Worm (Caenorhabditis elegans) whole organism, L4 larva: ENCODE data around the gene F13A7.14.
"Not testable (repeated sequence)": the region's sequence is repeated elsewhere in the genome, so short reads cannot be mapped to it uniquely, and the experiment has no call there.

ENCODE experiments used
- D1046.2 ChIP-seq: fragments of 200-800 bp; sonication (Bioruptor generic); IDR thresholded peaks from 2 replicates; pipeline ENCODE4 v1.3.6; 2022; ENCODE audit warnings: missing genetic modification characterization, missing compliant biosample characterization
- F26F4.8 ChIP-seq: fragments of 200-800 bp; sonication (Bioruptor generic); conservative IDR thresholded peaks from 2 replicates; pipeline ENCODE4 v1.3.6; 2022; ENCODE audit warnings: missing genetic modification characterization, missing compliant biosample characterization
- ZK337.2 ChIP-seq: fragments of 200-800 bp; sonication (Bioruptor generic); IDR thresholded peaks from 2 replicates; pipeline ENCODE4 v1.3.6; 2022; ENCODE audit warnings: missing genetic modification reagents, missing genetic modification characterization, missing compliant biosample characterization
- aha-1 ChIP-seq: fragments of 150-350 bp; peaks from one replicate; lab custom pipeline; 2014; ENCODE audit warnings: missing biosample characterization, missing genetic modification characterization
- aly-2 ChIP-seq: sonication (generic microtip); optimal IDR thresholded peaks from 2 replicates; lab custom pipeline; 2018; ENCODE audit warnings: missing biosample characterization, missing genetic modification characterization
- arid-1 ChIP-seq: fragments of 200-800 bp; sonication (Bioruptor generic); conservative IDR thresholded peaks from 2 replicates; pipeline ENCODE4 v1.3.6; 2022; ENCODE audit warnings: missing genetic modification reagents, missing genetic modification characterization, missing compliant biosample characterization
- ceh-32 ChIP-seq: sonication (generic microtip); optimal IDR thresholded peaks from 2 replicates; lab custom pipeline; 2016; ENCODE audit warnings: mild to moderate bottlenecking, missing genetic modification characterization, missing compliant biosample characterization; ENCODE audit not compliant: poor library complexity
- ceh-62 ChIP-seq: sonication (generic microtip); optimal IDR thresholded peaks from 2 replicates; lab custom pipeline; 2017; ENCODE audit warnings: missing biosample characterization, missing genetic modification characterization
- daf-19 ChIP-seq: fragments of 200-800 bp; sonication (Bioruptor generic); conservative IDR thresholded peaks from 2 replicates; pipeline ENCODE4 v1.3.6; 2022; ENCODE audit warnings: missing genetic modification characterization, missing compliant biosample characterization
- dmd-6 ChIP-seq: fragments of 200-800 bp; sonication (Bioruptor generic); IDR thresholded peaks from 2 replicates; pipeline ENCODE4 v1.3.6; 2022; ENCODE audit warnings: missing genetic modification reagents, missing genetic modification characterization, missing compliant biosample characterization
- egl-43 ChIP-seq: fragments of 200-800 bp; sonication (Bioruptor generic); IDR thresholded peaks from 2 replicates; pipeline ENCODE4 v1.3.6; 2022; ENCODE audit warnings: missing genetic modification reagents, missing genetic modification characterization, missing compliant biosample characterization
- fos-1 ChIP-seq: fragments of 150-350 bp; optimal IDR thresholded peaks from 2 replicates; lab custom pipeline; 2014; ENCODE audit warnings: missing biosample characterization, missing genetic modification characterization
- hlh-11 ChIP-seq: fragments of 200-800 bp; sonication (Bioruptor generic); optimal IDR thresholded peaks from 2 replicates; lab custom pipeline; 2018; ENCODE audit warnings: mild to moderate bottlenecking, missing genetic modification characterization, missing compliant biosample characterization
- hmg-1.1 ChIP-seq: fragments of 200-800 bp; sonication (Bioruptor generic); IDR thresholded peaks from 2 replicates; pipeline ENCODE4 v1.3.6; 2022; ENCODE audit warnings: missing genetic modification reagents, missing genetic modification characterization, missing compliant biosample characterization
- lin-38 ChIP-seq: fragments of 200-800 bp; sonication (Bioruptor generic); IDR thresholded peaks from 2 replicates; pipeline ENCODE4 v1.3.6; 2022; ENCODE audit warnings: missing genetic modification reagents, missing genetic modification characterization, missing compliant biosample characterization
- lin-39 ChIP-seq: fragments of 150-350 bp; optimal IDR thresholded peaks from 2 replicates; lab custom pipeline; 2014; ENCODE audit warnings: missing biosample characterization, missing genetic modification reagents, missing genetic modification characterization
- lsy-2 ChIP-seq, 2 experiments: fragments of 150-350 bp in 1 of 2; sonication (generic microtip) in 1 of 2; optimal IDR thresholded peaks; 2 replicates each; lab custom pipeline; 2014 to 2017; ENCODE audit warnings: missing biosample characterization in 2 of 2, missing genetic modification characterization in 2 of 2
- mep-1 ChIP-seq: fragments of 150-350 bp; sonication (generic microtip); optimal IDR thresholded peaks from 3 replicates; lab custom pipeline; 2014; ENCODE audit warnings: missing biosample characterization, missing genetic modification characterization
- mxl-3 ChIP-seq: fragments of 200-800 bp; sonication (Bioruptor generic); optimal IDR thresholded peaks from 2 replicates; lab custom pipeline; 2018; ENCODE audit warnings: mild to moderate bottlenecking, missing genetic modification characterization, missing compliant biosample characterization
- nhr-102 ChIP-seq: sonication (generic microtip); optimal IDR thresholded peaks from 2 replicates; lab custom pipeline; 2016; ENCODE audit warnings: mild to moderate bottlenecking, missing genetic modification characterization, moderate library complexity, missing compliant biosample characterization
- nhr-28 ChIP-seq: fragments of 150-350 bp; optimal IDR thresholded peaks from 2 replicates; lab custom pipeline; 2014; ENCODE audit warnings: missing biosample characterization, missing genetic modification characterization
- nhr-6 ChIP-seq: fragments of 150-350 bp; optimal IDR thresholded peaks from 2 replicates; lab custom pipeline; 2014; ENCODE audit warnings: missing biosample characterization, missing genetic modification characterization
- nhr-77 ChIP-seq: fragments of 150-350 bp; optimal IDR thresholded peaks from 2 replicates; lab custom pipeline; 2014; ENCODE audit warnings: missing biosample characterization, missing genetic modification characterization
- pqm-1 ChIP-seq: sonication (generic microtip); optimal IDR thresholded peaks from 2 replicates; lab custom pipeline; 2017; ENCODE audit warnings: missing biosample characterization, missing genetic modification characterization
- skn-1 ChIP-seq: fragments of 150-350 bp; optimal IDR thresholded peaks from 2 replicates; lab custom pipeline; 2014; ENCODE audit warnings: missing biosample characterization, missing genetic modification characterization
- snpc-1.2 ChIP-seq: fragments of 200-800 bp; sonication (Bioruptor generic); IDR thresholded peaks from 2 replicates; pipeline ENCODE4 v1.3.6; 2022; ENCODE audit warnings: missing genetic modification reagents, missing genetic modification characterization, missing compliant biosample characterization
- spr-1 ChIP-seq: sonication (generic microtip); optimal IDR thresholded peaks from 2 replicates; lab custom pipeline; 2016; ENCODE audit warnings: mild to moderate bottlenecking, missing genetic modification characterization, missing compliant biosample characterization
- spr-3 ChIP-seq: fragments of 200-800 bp; sonication (Bioruptor generic); optimal IDR thresholded peaks from 2 replicates; lab custom pipeline; 2018; ENCODE audit warnings: mild to moderate bottlenecking, missing genetic modification characterization, missing compliant biosample characterization
- unc-62 ChIP-seq, 3 experiments: fragments of 150-350 bp in 1 of 3; sonication (generic microtip); optimal IDR thresholded peaks in 2 of 3; peaks in 1 of 3; 1 replicate in 1 of 3; 2 replicates in 2 of 3; lab custom pipeline; 2014 to 2017; ENCODE audit warnings: missing biosample characterization in 3 of 3, missing genetic modification characterization in 3 of 3, missing genetic modification reagents in 3 of 3, missing genotype in 1 of 3
- zag-1 ChIP-seq: fragments of 150-350 bp; optimal IDR thresholded peaks from 2 replicates; lab custom pipeline; 2014; ENCODE audit warnings: missing biosample characterization, missing genetic modification characterization
- zfp-2 ChIP-seq: sonication (generic microtip); optimal IDR thresholded peaks from 2 replicates; lab custom pipeline; 2016; ENCODE audit warnings: mild to moderate bottlenecking, missing genetic modification characterization, missing compliant biosample characterization
- ztf-11 ChIP-seq: fragments of 150-350 bp; optimal IDR thresholded peaks from 2 replicates; lab custom pipeline; 2014; ENCODE audit warnings: missing biosample characterization, missing genetic modification characterization

F13A7.14 gene

ce11 chrV:16382949-16383348 lies 18.7 kb upstream of the F13A7.14 start:
- peak; percentile 94 for TF ChIP-seq aha-1 (tag; lab: Kevin White, UChicago)
- TF ChIP-seq egl-43 (GFP tag; lab: Robert Waterston, UW): no peak
- TF ChIP-seq lsy-2 (tag; optimal IDR thresholded peaks at IDR 0.05; lab: Kevin White, UChicago): no peak
- TF ChIP-seq, all 104 proteins: peak for 1

- TF ChIP-seq nhr-28, mep-1, aly-2 (tag; lab: Kevin White, UChicago): not testable (repeated sequence)
These were observed 18.0 kb upstream of the F13A7.14 start, which contains the start of gene F13A7.7 for ce11 chrV:16383729-16384128. Gene F13A7.7, minus strand, starts transcription at chrV:16383829.

ce11 chrV:16388268-16388667 lies 13.4 kb upstream of the F13A7.14 start, which contains the start of gene sri-65:
Gene sri-65, minus strand, starts transcription at chrV:16388368.
- TF ChIP-seq unc-62 (GFP tag; optimal IDR thresholded peaks at IDR 0.05 in 1 of 2; lab: Kevin White, UChicago) (peak in 1 of 2 experiments; percentile 62), unc-62 (tag; optimal IDR thresholded peaks at IDR 0.05; lab: Kevin White, UChicago) (no peak), lin-38 (GFP tag; lab: Robert Waterston, UW) (no peak), ZK337.2 (no peak), mep-1 (tag; lab: Kevin White, UChicago) (no peak)

- peak; percentile 88 for TF ChIP-seq nhr-28 (tag; lab: Kevin White, UChicago)
- TF ChIP-seq hlh-11 (tag; lab: Kevin White, UChicago): peak; percentile 45
- peak; percentile 67 for TF ChIP-seq mxl-3 (GFP tag; lab: Kevin White, UChicago)
- peak; percentile 11 for TF ChIP-seq nhr-77 (tag; lab: Kevin White, UChicago)
- TF ChIP-seq snpc-1.2 (GFP tag; lab: Robert Waterston, UW): no peak
- TF ChIP-seq ztf-11 (tag; lab: Kevin White, UChicago): no peak
- TF ChIP-seq dmd-6 (GFP tag; lab: Robert Waterston, UW): peak; percentile 86
- TF ChIP-seq skn-1: no peak
- peak; percentile 31 for TF ChIP-seq pqm-1 (tag; lab: Kevin White, UChicago)
- TF ChIP-seq daf-19: no peak
- peak; percentile 95 for TF ChIP-seq nhr-102 (tag; lab: Kevin White, UChicago)
These were observed 11.0 kb upstream of the F13A7.14 start, which contains the start of gene gst-44 for ce11 chrV:16390655-16391054. Gene gst-44, plus strand, starts transcription at chrV:16390891.

ce11 chrV:16393728-16394127 lies 8.0 kb upstream of the F13A7.14 start, which contains the start of gene srd-63:
Gene srd-63, minus strand, starts transcription at chrV:16393828.
- TF ChIP-seq spr-3 (GFP tag; lab: Kevin White, UChicago) (no peak), arid-1 (GFP tag; lab: Robert Waterston, UW) (no peak), hmg-1.1 (GFP tag; lab: Robert Waterston, UW) (no peak), zfp-2 (tag; lab: Kevin White, UChicago) (no peak), F26F4.8 (GFP tag; lab: Robert Waterston, UW) (no peak), D1046.2 (GFP tag; lab: Robert Waterston, UW) (no peak), nhr-6 (tag; lab: Kevin White, UChicago) (no peak), lin-39 (tag; lab: Kevin White, UChicago) (no peak), ceh-32 (tag; lab: Kevin White, UChicago) (no peak), snpc-1.2 (GFP tag; lab: Robert Waterston, UW) (no peak), ceh-62 (tag; lab: Kevin White, UChicago) (no peak), egl-43 (GFP tag; lab: Robert Waterston, UW) (no peak), fos-1 (tag; lab: Kevin White, UChicago) (no peak), spr-1 (no peak), zag-1 (no peak)
